Worm (Caenorhabditis elegans): ENCODE results near the gene W03A5.6.

- no peak for TF ChIP-seq dao-5 (tag; optimal IDR thresholded peaks at IDR 0.05)
- no peak for TF ChIP-seq him-1 (tag; optimal IDR thresholded peaks at IDR 0.05)
These were observed 16.7 kb downstream of the W03A5.6 start, which contains the start of gene dnj-24 for ce11 chrIII:5423665-5424133.
